Worm (Caenorhabditis elegans): ENCODE results near the gene F25B4.8.

DNA sequence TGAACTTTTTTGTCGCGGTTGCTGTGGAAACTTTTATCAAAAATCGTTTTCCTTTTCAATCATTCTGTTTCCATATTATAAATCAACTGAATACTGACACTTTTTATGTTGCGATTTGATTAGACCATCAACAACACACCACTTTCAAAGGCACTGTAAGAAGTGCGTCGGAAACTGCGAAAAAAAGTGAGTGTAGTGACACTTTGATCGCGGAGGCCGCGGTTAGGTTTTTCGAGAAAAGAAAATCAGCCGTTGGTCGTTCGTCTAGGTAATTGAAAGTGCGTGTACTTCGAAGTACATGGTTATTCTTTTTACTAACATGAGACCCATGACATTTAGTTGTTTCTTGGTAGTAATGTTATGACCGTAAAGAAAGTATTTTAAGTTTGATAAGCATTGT is 4.1 kb upstream of the F25B4.8 start:
- TF ChIP-seq aly-1 (tag; optimal IDR thresholded peaks at IDR 0.05) (no peak), tbx-37 (GFP tag; conservative IDR thresholded peaks at IDR 0.05) (no peak), hmg-4 (GFP tag; optimal IDR thresholded peaks at IDR 0.05) (no peak), ama-1 (optimal IDR thresholded peaks at IDR 0.05) (no peak), scrt-1 (GFP tag; IDR thresholded peaks at IDR 0.05) (no peak), tra-4 (tag; optimal IDR thresholded peaks at IDR 0.05) (no peak), sea-1 (GFP tag; conservative IDR thresholded peaks at IDR 0.05) (no peak), ceh-36 (tag; optimal IDR thresholded peaks at IDR 0.05) (no peak), pes-1 (GFP tag; IDR thresholded peaks at IDR 0.05) (no peak), ceh-13 (GFP tag; optimal IDR thresholded peaks at IDR 0.05) (no peak), hmbx-1 (tag; optimal IDR thresholded peaks at IDR 0.05) (no peak), B0310.2 (tag; optimal IDR thresholded peaks at IDR 0.05) (no peak), tbx-11 (GFP tag; IDR thresholded peaks at IDR 0.05) (no peak)

Measured in whole organism, early embryonic.